Fruit fly (Drosophila melanogaster): ENCODE data around the gene CG2698.

DNA sequence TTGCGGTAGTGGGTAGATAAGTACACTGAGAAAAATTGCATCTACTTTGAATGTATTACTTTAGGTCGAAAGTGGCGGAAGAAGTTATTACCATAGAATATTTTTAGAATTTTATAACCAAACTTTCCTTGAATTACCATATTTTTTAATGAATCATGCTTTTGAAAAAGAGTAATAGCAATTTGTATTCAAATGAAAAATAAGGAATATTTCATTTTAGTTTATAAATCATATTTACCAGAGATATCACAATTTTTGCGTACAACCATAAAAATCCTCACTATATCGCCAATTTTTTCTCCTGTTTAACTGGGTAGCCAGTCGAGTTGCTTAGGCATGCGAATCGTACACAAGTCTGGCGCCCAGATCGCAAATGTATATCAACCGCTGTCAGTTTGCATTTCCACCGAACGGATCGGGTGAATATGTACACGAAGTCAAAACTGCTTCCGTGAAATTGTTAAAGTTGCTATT is 31.6 kb upstream of the CG2698 start:
- TF ChIP-seq insv (optimal IDR thresholded peaks at IDR 0.05) (no peak), Sin3A (optimal IDR thresholded peaks at IDR 0.05) (no peak), Myc (optimal IDR thresholded peaks at IDR 0.05) (no peak), psq (optimal IDR thresholded peaks at IDR 0.05) (no peak)

Measured in Kc167 (cell line).